Worm (Caenorhabditis elegans) whole organism, L4/young adult: ENCODE data around the gene C29E4.13.

Experiments used
- W03F9.2 ChIP-seq: fragments of 150-350 bp; optimal IDR thresholded peaks from 2 replicates; lab custom pipeline; 2014; ENCODE audit warnings: missing biosample characterization, missing genetic modification characterization
- dao-5 ChIP-seq: sonication (generic microtip); optimal IDR thresholded peaks from 2 replicates; lab custom pipeline; 2016; ENCODE audit warnings: missing genotype, missing genetic modification characterization, moderate library complexity, missing compliant biosample characterization
- him-1 ChIP-seq: sonication (generic microtip); optimal IDR thresholded peaks from 2 replicates; lab custom pipeline; 2016; ENCODE audit warnings: missing genotype, missing genetic modification reagents, missing genetic modification characterization, missing compliant biosample characterization

The C29E4.13 gene

DNA sequence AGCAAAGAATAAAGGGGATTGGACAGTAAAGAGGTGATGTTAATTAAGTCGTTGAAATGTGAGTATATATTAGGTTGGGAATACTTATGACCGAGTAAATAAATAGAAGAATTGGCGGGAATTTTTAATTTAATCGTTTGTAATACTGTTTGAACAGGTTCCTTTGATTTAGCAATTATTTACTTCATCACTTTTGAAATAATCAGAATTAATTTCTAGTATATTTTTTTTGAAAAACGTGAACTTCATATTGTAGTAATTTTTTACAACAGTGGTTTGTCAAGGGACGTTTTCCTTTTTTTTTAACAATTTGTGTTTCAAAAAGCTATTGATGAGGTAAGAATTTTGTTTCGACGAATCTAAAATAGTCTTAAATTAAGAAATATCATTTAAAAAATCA lies 6.3 kb downstream of the C29E4.13 start, which contains the start of gene C29E4.17:
Gene C29E4.17, plus strand, starts transcription at position 301 of the 400 bp plus-strand sequence.
- no peak for TF ChIP-seq dao-5 (tag; lab: Kevin White, UChicago)
- no peak for TF ChIP-seq W03F9.2 (tag; lab: Kevin White, UChicago)
- no peak for TF ChIP-seq him-1 (tag; lab: Kevin White, UChicago)

DNA sequence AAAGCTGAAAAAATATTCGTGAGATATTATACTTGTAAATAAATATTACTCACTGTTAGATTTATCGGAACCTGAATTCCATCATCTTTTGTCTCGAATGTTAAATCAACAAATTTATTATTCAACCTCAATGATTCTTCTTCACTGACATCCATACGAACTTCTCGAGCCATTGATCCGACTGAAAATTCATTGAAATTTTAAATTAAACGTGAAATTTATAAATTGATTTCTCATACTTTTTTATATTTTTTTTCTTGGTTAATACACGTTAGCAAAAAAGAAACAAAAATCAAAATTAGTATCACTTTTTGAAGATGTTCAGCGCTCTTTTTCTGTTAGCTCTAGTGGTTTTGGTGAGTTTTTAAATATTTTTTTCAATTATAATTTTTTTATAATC lies 8.7 kb downstream of the C29E4.13 start, which contains the start of gene C29E4.14:
Gene C29E4.14, plus strand, starts transcription at position 301 of the 400 bp plus-strand sequence.
- TF ChIP-seq him-1 (tag; lab: Kevin White, UChicago) (no peak), dao-5 (tag; lab: Kevin White, UChicago) (no peak), W03F9.2 (tag; lab: Kevin White, UChicago) (no peak)

DNA sequence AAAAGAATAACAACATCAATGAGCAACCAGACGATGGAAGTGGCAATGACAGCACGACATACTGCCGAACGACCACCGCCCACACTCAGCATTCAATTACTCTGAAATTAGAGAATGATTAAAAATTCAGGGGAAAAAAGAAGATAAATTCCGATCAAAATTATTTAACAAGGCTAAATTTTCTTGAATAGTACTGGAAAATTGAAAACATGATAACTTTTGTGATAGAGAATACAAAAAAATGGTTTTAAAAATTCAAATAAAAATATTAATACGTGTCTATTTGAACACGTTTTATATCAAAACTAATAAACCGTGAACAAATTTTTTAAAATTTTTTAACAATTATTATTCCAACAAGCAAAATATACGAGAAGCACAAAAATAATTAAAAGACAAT lies 10.8 kb downstream of the C29E4.13 start, which contains the start of gene gly-3:
Gene gly-3, minus strand, starts transcription at position 101 of the 400 bp plus-strand sequence.
- TF ChIP-seq W03F9.2 (tag; lab: Kevin White, UChicago): no peak
- TF ChIP-seq him-1 (tag; lab: Kevin White, UChicago): no peak
- TF ChIP-seq dao-5 (tag; lab: Kevin White, UChicago): no peak

DNA sequence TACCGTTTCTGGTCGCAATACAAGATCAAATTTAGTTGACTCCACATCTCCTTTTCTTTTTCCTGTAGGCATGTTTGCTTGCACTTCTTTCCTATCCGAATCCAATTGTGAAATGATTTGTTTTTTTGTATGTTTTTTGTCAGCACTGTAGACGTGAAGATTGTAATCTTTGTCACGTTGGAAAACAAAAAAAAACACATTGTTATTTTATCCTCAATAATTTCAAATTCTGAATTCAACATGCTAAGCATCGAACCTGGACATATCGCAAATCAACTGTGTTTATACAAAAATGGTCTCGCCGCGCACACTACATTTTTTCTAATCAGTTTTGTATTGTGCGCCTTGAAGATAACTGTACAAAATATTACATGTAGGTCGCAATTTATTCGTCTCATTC lies 15.0 kb downstream of the C29E4.13 start, which contains the start of gene ZK688.12:
Gene ZK688.12, minus strand, starts transcription at position 101 of the 400 bp plus-strand sequence.
- TF ChIP-seq dao-5 (tag; lab: Kevin White, UChicago) (no peak), W03F9.2 (tag; lab: Kevin White, UChicago) (no peak), him-1 (tag; lab: Kevin White, UChicago) (no peak)

DNA sequence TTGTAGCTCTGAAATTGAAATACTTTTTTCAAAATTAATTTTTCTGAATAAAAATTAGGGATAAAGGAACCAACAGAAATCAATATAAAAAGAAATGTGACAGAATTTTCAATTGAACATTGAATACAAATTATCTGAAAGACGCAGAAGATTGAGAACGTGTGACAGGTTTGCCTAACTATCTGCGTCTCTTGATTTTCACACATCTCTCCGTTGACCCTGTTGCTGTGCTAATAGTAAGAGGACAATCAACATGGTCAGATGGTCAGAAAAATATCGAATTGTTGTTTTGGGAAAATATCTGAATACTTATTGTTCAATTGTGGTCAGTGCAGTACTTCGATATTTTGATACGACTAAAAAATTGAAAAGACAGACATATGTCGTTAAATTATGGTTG lies 16.9 kb downstream of the C29E4.13 start, which contains the start of gene ZK688.7:
Gene ZK688.7, minus strand, starts transcription at position 14 of the 400 bp plus-strand sequence.
- TF ChIP-seq dao-5 (tag; lab: Kevin White, UChicago) (no peak), W03F9.2 (tag; lab: Kevin White, UChicago) (no peak), him-1 (tag; lab: Kevin White, UChicago) (no peak)

DNA sequence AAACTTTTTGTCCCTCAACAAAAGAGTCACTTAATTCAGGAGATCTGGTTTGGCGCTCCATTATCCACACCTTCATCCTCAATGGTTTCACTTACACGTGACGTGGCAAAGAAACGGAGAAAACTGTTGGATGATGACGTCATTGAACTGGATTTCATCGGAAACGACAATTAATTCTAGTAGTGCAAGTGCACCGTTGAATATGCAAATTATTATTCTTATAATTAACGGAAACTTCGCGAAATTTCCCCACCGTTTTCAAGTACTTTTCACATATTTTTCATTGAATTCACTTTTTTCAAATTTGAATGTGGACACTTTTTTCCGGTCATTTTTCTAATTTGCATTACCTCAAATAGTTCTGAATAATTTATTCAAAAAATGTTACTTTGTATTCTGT lies 19.3 kb downstream of the C29E4.13 start, which contains the start of gene ZK688.1:
Gene ZK688.1, plus strand, starts transcription at position 301 of the 400 bp plus-strand sequence.
- TF ChIP-seq dao-5 (tag; lab: Kevin White, UChicago): no peak
- no peak for TF ChIP-seq him-1 (tag; lab: Kevin White, UChicago)
- TF ChIP-seq W03F9.2 (tag; lab: Kevin White, UChicago): no peak

DNA sequence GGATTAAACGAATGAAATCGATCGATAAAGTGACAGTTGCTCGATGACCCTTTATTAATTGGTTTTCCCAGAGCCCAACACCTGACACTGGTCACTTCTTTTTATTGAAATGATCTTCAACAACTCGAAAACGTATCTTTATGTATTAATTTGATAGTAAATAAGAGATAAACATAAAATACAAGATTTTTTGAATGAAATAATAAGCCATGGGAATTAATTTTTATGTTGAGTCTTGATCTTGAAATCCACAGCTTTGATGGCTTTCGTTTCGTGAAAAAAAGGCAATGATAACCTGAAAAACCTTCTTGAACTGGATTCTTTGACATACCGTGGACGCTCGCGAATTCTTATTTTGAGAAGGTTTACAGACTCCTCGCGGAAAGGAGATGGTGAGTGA lies 21.0 kb downstream of the C29E4.13 start, which contains the start of gene pcp-5:
Gene pcp-5, minus strand, starts transcription at position 101 of the 400 bp plus-strand sequence.
- TF ChIP-seq him-1 (tag; lab: Kevin White, UChicago) (no peak), dao-5 (tag; lab: Kevin White, UChicago) (no peak)

DNA sequence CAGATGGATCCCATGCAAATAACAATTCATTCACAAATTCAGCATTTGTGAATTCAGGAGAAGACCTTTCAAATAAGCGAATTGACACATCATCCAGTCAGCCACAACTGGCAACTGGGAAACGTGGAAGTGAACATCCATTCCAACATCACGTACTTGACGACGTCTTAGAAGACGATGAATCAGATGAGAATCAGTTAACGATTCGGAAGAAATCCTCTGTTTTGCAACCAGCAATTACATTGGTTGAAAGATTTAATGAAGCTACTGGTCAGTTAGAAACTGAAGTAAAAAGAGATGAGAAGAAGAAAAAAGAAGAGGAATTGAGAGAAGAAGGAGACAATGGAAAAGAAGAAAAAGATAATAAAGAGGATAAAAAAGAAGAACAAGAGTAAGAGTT lies 25.1 kb downstream of the C29E4.13 start:
- TF ChIP-seq him-1 (tag; lab: Kevin White, UChicago): no peak

DNA sequence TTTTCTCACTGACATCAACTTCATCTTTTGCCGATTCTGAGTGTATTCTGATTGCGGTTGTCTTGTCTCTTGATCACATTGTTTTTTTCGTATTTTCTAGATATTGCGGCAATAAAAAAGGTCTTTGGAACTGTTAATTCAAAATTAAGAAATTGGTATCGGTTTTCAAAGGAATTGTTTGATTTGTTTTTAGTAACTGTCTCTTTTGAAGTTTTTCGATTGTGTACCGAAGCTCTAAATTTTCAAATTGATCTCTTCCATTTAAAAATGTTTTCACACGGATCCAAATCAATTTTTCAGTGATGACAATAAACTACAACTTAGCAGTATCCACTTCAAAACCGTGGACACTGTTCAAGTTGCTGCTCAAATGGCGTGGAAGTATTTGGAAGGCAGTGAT lies 27.8 kb downstream of the C29E4.13 start, which contains the start of gene best-24:
Gene best-24, plus strand, starts transcription at position 301 of the 400 bp plus-strand sequence.
- TF ChIP-seq him-1 (tag; lab: Kevin White, UChicago) (no peak), dao-5 (tag; lab: Kevin White, UChicago) (no peak), W03F9.2 (tag; lab: Kevin White, UChicago) (no peak)

DNA sequence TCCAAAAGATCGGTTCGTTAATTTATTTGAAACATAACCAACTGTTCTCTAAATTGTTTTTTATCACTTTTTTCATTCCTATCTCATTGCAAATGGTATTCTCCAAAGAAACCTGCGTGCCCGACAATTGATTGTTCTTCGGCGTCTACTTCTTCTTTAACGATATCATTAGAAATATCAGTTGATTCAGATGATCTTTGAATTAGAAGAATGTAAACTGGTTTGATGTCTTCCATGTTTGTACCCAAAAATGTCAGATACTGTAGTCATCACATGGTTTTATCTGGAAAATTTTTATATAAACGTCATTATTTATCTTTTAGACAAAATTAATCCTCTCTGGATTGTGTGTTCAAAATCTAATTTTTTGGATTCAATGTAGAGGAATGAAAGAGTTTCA lies 30.8 kb downstream of the C29E4.13 start:
- no peak for TF ChIP-seq dao-5 (tag; lab: Kevin White, UChicago)
- no peak for TF ChIP-seq W03F9.2 (tag; lab: Kevin White, UChicago)
- TF ChIP-seq him-1 (tag; lab: Kevin White, UChicago): no peak

DNA sequence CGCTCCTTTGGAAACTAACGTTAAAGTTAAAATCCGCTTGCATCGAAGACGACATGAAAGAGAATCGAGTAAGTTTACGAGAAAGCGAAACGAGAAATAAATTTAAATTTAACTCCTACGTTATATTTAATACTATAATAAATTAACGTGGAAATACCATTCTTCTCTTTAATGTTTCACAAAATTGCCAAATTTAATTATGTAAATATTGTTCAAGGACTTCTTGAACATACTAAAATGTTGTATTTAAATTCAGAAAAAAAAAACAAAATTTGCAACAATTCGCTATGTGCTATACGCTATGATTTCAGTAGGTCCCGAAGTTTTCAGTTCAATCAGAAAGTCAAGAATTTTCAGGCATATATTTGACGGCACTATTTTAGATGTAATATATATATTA lies 31.6 kb downstream of the C29E4.13 start, which contains the start of gene ZK688.10:
Gene ZK688.10, minus strand, starts transcription at position 101 of the 400 bp plus-strand sequence.
- no peak for TF ChIP-seq W03F9.2 (tag; lab: Kevin White, UChicago)
- no peak for TF ChIP-seq him-1 (tag; lab: Kevin White, UChicago)
- no peak for TF ChIP-seq dao-5 (tag; lab: Kevin White, UChicago)

DNA sequence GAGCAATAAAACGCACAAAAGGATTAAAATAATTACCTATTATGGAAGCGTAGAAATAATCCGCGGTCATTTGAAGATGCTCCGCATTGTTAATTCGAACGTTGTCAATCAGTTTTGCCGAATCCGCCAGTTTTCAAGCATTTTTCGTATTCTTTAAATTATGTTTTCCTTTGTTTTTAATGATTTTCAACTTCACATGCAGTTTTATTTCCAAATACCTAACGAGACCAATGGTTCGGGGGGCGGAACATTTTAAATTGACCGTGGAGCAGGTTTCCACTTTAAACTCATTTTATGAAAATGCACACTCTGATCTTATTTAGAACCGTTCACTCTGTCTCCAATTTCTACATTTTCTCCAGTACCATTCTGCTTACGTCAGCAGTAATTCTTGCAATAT lies 33.8 kb downstream of the C29E4.13 start, which contains the start of gene ZK688.4:
Gene ZK688.4, plus strand, starts transcription at position 301 of the 400 bp plus-strand sequence.
- no peak for TF ChIP-seq him-1 (tag; lab: Kevin White, UChicago)
- no peak for TF ChIP-seq dao-5 (tag; lab: Kevin White, UChicago)
- no peak for TF ChIP-seq W03F9.2 (tag; lab: Kevin White, UChicago)

DNA sequence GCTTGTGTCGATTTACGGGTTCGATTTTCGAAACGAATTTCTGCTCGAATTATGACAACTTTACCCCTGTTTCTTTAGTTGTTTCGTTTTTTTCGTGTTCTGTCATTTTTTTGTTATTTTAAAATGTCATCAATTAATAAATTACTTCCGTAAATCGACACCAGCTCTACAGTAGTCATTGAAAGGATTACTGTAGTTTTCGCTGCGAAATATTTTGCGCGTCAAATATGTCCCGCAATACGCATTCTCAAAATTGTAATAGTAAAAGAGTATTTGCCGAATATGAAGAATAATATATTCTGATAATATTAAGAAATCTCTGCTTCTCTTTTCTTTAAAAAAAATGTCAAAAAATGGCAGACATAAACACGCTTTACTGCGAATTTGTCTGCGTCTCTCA lies 35.3 kb downstream of the C29E4.13 start:
- TF ChIP-seq W03F9.2 (tag; lab: Kevin White, UChicago) (no peak), dao-5 (tag; lab: Kevin White, UChicago) (no peak), him-1 (tag; lab: Kevin White, UChicago) (no peak)

DNA sequence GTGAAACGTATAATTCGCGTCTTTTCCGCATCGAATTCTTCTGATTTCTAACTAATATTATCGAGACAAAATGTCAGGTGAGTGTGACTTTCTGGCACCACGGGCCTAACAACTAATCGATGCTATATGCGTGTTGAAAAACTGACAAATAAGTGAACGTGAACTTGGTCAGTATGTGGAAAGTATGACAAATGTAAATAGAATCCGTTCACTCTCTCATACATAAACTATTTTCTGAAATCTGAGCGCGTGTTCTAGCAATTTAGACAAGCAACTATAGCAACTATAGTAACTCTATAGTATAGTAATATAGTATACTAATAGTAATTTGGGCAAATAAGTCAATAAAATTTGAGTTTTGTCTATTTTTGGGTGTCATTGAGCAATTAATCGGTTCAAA lies 36.2 kb downstream of the C29E4.13 start:
- no peak for TF ChIP-seq W03F9.2 (tag; lab: Kevin White, UChicago)
- no peak for TF ChIP-seq dao-5 (tag; lab: Kevin White, UChicago)
- TF ChIP-seq him-1 (tag; lab: Kevin White, UChicago): no peak
